Fruit fly (Drosophila melanogaster) whole organism: ENCODE data around the gene CG18577.

Source experiments
- CG8478 ChIP-seq: fragments of >200 bp; optimal IDR thresholded peaks from 2 replicates; lab custom pipeline; 2018; ENCODE audit warnings: inconsistent platforms
- Dll ChIP-seq: fragments of >200 bp; optimal IDR thresholded peaks from 2 replicates; lab custom pipeline; 2017
- EcR ChIP-seq, 2 experiments: fragments of >200 bp; optimal IDR thresholded peaks; 2 replicates each; lab custom pipeline; 2017; ENCODE audit warnings: missing biosample characterization in 2 of 2, missing genetic modification characterization in 2 of 2, missing genetic modification reagents in 2 of 2
- pan ChIP-seq: fragments of >200 bp; optimal IDR thresholded peaks from 2 replicates; lab custom pipeline; 2017
- psq ChIP-seq: fragments of >200 bp; optimal IDR thresholded peaks from 2 replicates; lab custom pipeline; 2017
- usp ChIP-seq: fragments of >200 bp; optimal IDR thresholded peaks from 2 replicates; lab custom pipeline; 2017; ENCODE audit warnings: missing biosample characterization, missing genetic modification characterization, mixed read lengths

Gene CG18577

dm6 chr3R:11211291-11212061, 15.6 kb downstream of the CG18577 start:
- TF ChIP-seq CG8478 (lab: Kevin White, UChicago) (no peak), usp (GFP tag; lab: Kevin White, UChicago) (no peak), psq (no peak), Dll (lab: Kevin White, UChicago) (no peak), pan (lab: Kevin White, UChicago) (no peak), EcR (GFP tag; optimal IDR thresholded peaks at IDR 0.05; lab: Kevin White, UChicago) (no peak)

- TF ChIP-seq usp (GFP tag; lab: Kevin White, UChicago) (no peak), Dll (lab: Kevin White, UChicago) (no peak), EcR (GFP tag; optimal IDR thresholded peaks at IDR 0.05; lab: Kevin White, UChicago) (no peak), psq (no peak), CG8478 (lab: Kevin White, UChicago) (no peak), pan (lab: Kevin White, UChicago) (no peak)
These were observed 18.6 kb downstream of the CG18577 start, which contains the start of gene ZnT86D for dm6 chr3R:11214449-11214950. ZnT86D (minus strand) TSS chr3R:11214539.

- TF ChIP-seq EcR (GFP tag; optimal IDR thresholded peaks at IDR 0.05; lab: Kevin White, UChicago) (no peak), usp (GFP tag; lab: Kevin White, UChicago) (no peak), pan (lab: Kevin White, UChicago) (no peak), psq (no peak), Dll (lab: Kevin White, UChicago) (no peak), CG8478 (lab: Kevin White, UChicago) (no peak)
These were observed 20.3 kb downstream of the CG18577 start, which contains the start of the genes RpS25 and CG4820 for dm6 chr3R:11216156-11216630. RpS25 (minus strand) TSS chr3R:11216287. CG4820 (plus strand) TSS chr3R:11216535.

- no peak for TF ChIP-seq Dll (lab: Kevin White, UChicago)
- no peak for TF ChIP-seq pan (lab: Kevin White, UChicago)
- TF ChIP-seq CG8478 (lab: Kevin White, UChicago) = no peak
- TF ChIP-seq usp (GFP tag; lab: Kevin White, UChicago) = no peak
- TF ChIP-seq EcR (GFP tag; optimal IDR thresholded peaks at IDR 0.05; lab: Kevin White, UChicago) = no peak
- no peak for TF ChIP-seq psq
These were observed 24.0 kb downstream of the CG18577 start, which contains the start of gene CG6689 for dm6 chr3R:11219883-11220282. CG6689 (minus strand) TSS chr3R:11220064.

DNA sequence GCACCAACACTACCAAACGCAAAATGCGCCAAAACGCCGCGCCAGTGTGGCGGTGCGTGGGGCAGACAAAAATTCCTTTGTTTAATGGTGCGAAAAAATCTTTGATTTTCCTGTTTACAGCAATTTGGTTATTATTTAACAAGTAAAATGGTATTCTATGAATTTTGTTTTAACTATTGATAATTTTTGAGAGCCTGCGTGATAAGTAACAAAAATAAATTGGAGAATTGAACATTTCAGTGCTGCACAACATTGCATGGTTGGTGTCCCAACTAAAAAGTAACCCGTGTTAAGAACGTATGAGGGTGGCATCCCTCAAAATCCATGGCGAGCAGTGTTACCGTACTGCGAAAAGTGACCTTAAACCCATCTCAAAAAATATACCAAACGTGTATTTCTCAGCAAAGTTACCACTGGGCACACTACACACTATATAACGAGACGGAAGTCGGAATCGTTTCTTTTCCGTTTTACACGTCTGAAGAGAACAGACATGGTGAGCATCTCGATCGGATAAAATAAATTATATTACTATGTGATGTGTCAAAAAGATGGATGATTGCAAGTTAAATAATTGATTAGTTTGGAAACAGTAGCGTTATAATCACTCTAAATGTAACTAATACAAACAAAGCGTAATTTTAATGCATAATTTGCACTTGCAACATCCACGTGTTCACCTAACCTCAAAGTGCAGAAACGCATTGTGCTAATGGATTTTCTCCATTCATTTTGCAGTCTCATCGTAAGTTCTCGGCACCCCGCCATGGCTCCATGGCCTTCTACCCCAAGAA, 25.7 kb downstream of the CG18577 start, which contains the start of the genes CG6693 and RpL3:
Gene CG6693, minus strand, starts transcription at position 203 of the 794 bp plus-strand sequence.
Gene RpL3, plus strand, starts transcription at position 458 of the 794 bp plus-strand sequence.
- no peak for TF ChIP-seq usp (GFP tag; lab: Kevin White, UChicago)
- TF ChIP-seq psq = no peak
- no peak for TF ChIP-seq pan (lab: Kevin White, UChicago)
- no peak for TF ChIP-seq EcR (GFP tag; optimal IDR thresholded peaks at IDR 0.05; lab: Kevin White, UChicago)
- no peak for TF ChIP-seq Dll (lab: Kevin White, UChicago)
- no peak for TF ChIP-seq CG8478 (lab: Kevin White, UChicago)

dm6 chr3R:11222587-11222986, 26.7 kb downstream of the CG18577 start:
- TF ChIP-seq pan (lab: Kevin White, UChicago) = no peak
- TF ChIP-seq EcR (GFP tag; optimal IDR thresholded peaks at IDR 0.05; lab: Kevin White, UChicago) = no peak
- TF ChIP-seq psq = no peak
- TF ChIP-seq Dll (lab: Kevin White, UChicago) = no peak
- no peak for TF ChIP-seq CG8478 (lab: Kevin White, UChicago)
- TF ChIP-seq usp (GFP tag; lab: Kevin White, UChicago) = no peak

dm6 chr3R:11224478-11224877, 28.6 kb downstream of the CG18577 start:
- no peak for TF ChIP-seq Dll (lab: Kevin White, UChicago)

DNA sequence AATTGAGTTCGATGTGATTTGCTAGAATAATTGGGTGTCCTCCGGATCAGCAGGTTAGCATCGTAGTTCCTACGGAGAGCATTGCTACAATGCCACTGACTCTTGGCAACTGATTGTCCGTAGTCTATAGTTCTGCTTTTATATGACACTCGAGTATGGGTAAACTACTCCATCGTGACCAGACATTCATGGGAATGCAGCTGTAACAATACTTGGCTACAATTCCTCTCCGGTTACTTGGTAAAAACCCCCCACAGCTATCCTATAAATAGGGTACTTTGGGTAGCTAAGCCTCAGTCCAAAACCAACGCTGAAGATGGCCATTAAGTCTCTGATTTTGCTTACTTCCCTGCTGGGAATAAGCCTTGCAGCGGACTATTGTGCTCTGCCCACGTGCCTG, 29.3 kb downstream of the CG18577 start, which contains the start of gene scpr-C:
Gene scpr-C, plus strand, starts transcription at position 301 of the 400 bp plus-strand sequence.
- no peak for TF ChIP-seq CG8478 (lab: Kevin White, UChicago)
- TF ChIP-seq EcR (GFP tag; optimal IDR thresholded peaks at IDR 0.05; lab: Kevin White, UChicago) = no peak
- TF ChIP-seq Dll (lab: Kevin White, UChicago) = no peak
- no peak for TF ChIP-seq usp (GFP tag; lab: Kevin White, UChicago)
- no peak for TF ChIP-seq psq
- TF ChIP-seq pan (lab: Kevin White, UChicago) = no peak

- no peak for TF ChIP-seq psq
- peak; percentile 95 for TF ChIP-seq pan (lab: Kevin White, UChicago)
These were observed 30.6 kb downstream of the CG18577 start, which contains the start of gene CG17726 for dm6 chr3R:11226496-11226895. CG17726 (plus strand) TSS chr3R:11226762.

DNA sequence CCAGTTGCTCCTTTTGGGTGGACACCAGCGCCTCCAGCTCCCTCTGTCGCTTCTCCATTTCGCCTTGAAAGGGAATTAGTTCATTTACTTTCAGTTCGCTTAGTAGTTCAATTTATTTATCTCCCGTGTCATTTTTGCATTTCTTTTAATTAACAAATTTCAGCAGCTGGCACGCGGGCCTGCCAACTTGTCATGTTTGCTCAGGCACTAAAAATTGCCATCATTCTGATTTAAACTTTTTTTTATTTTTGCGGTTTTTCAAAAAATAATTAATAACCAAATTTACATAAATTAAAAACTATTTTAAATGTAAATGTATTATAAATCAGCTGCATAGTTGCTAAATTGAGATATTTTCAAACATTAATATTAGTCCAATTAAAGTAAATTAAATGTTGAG, 34.5 kb downstream of the CG18577 start, which contains the start of gene GCC88:
Gene GCC88, minus strand, starts transcription at position 209 of the 400 bp plus-strand sequence.
- TF ChIP-seq psq (no peak), pan (lab: Kevin White, UChicago) (no peak), Dll (lab: Kevin White, UChicago) (no peak), CG8478 (lab: Kevin White, UChicago) (no peak), EcR (GFP tag; optimal IDR thresholded peaks at IDR 0.05; lab: Kevin White, UChicago) (no peak)

DNA sequence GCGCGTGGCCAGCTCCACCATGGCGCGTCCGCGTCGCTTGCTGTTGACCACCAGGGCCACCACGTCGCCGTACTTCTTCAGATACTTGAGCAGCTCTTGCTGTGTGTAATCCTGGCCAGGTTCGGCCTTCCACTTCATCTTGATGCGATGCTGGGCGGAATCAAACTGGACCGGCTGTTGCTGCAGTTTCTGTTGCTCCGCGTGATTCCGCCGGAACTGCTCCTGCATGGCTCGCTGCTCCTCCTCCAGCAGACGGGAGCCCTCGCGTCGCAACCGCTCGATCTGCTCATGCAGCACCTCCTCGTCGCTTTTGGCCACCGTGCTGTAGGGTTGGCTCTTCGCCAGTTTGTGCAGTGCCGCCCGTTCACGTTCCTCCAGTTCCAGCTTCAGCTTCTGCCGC, 35.1 kb downstream of the CG18577 start:
- TF ChIP-seq pan (lab: Kevin White, UChicago) (no peak), usp (GFP tag; lab: Kevin White, UChicago) (no peak), psq (no peak), CG8478 (lab: Kevin White, UChicago) (no peak)
